Fruit fly (Drosophila melanogaster): ENCODE measurements around the gene ClC-a.

DNA sequence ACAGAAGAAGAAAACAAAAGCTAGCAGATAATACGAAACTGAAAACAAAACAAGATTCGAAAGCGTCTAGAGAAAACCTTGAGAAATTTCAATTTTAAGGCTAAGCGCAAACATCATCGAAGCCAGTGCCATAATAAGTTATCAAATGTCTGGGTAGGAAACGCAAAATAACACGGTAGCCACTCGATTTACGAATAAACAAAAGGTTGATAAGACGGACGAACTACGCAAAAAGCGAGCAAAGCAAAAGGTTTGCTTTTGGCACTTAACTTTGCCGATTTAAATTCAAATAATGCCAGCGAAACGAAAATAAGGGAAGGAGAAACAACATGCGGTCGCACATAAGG lies 54.9 kb downstream of the ClC-a start:
- no peak for TF ChIP-seq ttk (optimal IDR thresholded peaks at IDR 0.05)
- TF ChIP-seq insv (optimal IDR thresholded peaks at IDR 0.05), result no peak
- no peak for TF ChIP-seq Myc (optimal IDR thresholded peaks at IDR 0.05)
- TF ChIP-seq h (optimal IDR thresholded peaks at IDR 0.05), result no peak

All from Kc167 (cell line).